Worm (Caenorhabditis elegans): Measurements from ENCODE around the gene F22B3.7.
A peak's percentile ranks its signal among the peaks of the same experiment; 100 is the strongest.

Gene F22B3.7

ce11 chrIV:11421696-11422095 is at the start of gene F22B3.7:
TSS of gene F22B3.7 (minus strand) at chrIV:11421796.
- no peak for TF ChIP-seq nhr-21 (tag; optimal IDR thresholded peaks at IDR 0.05)
- TF ChIP-seq nhr-129 (tag; optimal IDR thresholded peaks at IDR 0.05): no peak
- no peak for TF ChIP-seq sma-3 (GFP tag; optimal IDR thresholded peaks at IDR 0.05)
- TF ChIP-seq fos-1 (tag; optimal IDR thresholded peaks at IDR 0.05): no peak
- no peak for TF ChIP-seq nhr-237 (tag; optimal IDR thresholded peaks at IDR 0.05)
- TF ChIP-seq peb-1 (tag; optimal IDR thresholded peaks at IDR 0.05): no peak

DNA sequence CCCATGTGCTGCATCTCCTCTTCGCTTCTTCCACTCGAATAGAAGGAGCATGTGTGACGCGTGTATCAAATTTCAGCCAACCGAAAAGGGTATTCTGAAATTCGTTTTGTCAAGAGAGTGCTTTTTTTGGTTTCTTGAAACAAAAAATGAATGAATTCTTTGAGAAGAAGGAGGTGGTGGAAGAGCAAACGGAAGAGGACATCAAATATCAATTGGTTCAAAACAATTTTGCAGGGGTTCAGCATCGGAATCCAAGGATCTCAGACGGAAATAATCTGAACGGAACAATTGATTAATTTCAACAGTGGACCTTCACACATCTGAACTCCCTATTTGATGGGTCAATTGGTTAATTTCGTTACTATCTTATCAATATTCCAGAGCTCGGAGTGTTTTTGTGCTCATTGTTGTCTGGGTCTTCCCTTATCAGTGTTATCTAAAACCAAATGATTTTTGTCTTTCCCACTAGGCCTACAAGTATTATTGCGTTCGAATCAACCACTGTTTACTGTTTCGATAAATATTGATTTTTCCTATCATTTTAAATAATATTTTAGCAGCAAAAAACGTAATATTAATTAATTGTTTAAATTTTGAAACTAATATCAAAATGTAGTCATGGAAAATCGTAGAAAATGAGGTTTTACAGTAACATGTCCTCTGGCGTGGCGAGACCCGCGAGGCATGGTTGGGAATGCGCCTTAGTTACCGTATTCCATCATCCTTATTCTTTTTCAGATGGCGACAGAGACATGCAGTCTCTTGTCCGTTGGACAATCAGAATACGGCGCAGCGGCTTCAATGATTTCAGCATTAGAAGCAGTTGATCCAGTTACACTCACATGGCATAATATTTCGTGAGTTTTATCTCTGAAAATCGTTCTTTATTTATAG is 48.3 kb upstream of the F22B3.7 start, which contains the start of the genes C10C6.13 and wht-2:
Gene C10C6.13, minus strand, starts transcription at position 51 of the 894 bp plus-strand sequence.
Gene wht-2, plus strand, starts transcription at position 739 of the 894 bp plus-strand sequence.
- TF ChIP-seq sma-3 (GFP tag; optimal IDR thresholded peaks at IDR 0.05) (no peak), nhr-23 (tag; optimal IDR thresholded peaks at IDR 0.05) (no peak), ZK546.5 (tag; optimal IDR thresholded peaks at IDR 0.05) (no peak), egl-27 (tag; optimal IDR thresholded peaks at IDR 0.05) (no peak), fos-1 (tag; optimal IDR thresholded peaks at IDR 0.05) (peak; percentile 2)

DNA sequence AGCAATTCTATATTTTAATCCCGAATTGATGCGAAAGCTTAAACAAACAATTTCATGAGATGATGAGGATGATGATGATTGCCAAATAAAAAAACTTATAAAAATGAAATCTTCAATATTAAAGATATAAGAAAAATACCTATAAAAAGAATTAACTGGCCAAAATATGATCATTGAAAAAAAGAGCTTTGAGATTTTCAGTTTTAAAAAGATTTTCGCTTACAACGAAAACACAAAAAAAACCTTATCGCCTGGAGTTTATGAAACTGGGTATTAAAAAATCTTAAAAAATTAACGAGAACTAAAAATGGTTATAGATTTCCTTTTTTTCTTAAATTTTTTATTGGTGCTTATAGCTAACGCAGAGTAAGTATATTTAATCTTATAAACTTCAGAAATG is 45.8 kb upstream of the F22B3.7 start, which contains the start of gene C10C6.7:
Gene C10C6.7, minus strand, starts transcription at position 101 of the 400 bp plus-strand sequence.
- no peak for TF ChIP-seq ztf-11 (tag; optimal IDR thresholded peaks at IDR 0.05)
- no peak for TF ChIP-seq unc-55 (GFP tag; optimal IDR thresholded peaks at IDR 0.05)
- no peak for TF ChIP-seq lin-39 (tag; optimal IDR thresholded peaks at IDR 0.05)
- TF ChIP-seq nhr-6 (tag; optimal IDR thresholded peaks at IDR 0.05): no peak
- TF ChIP-seq lin-11 (tag; optimal IDR thresholded peaks at IDR 0.05): no peak
- no peak for TF ChIP-seq nhr-23 (tag; optimal IDR thresholded peaks at IDR 0.05)
- no peak for TF ChIP-seq lsy-2 (tag; optimal IDR thresholded peaks at IDR 0.05)
- no peak for TF ChIP-seq blmp-1 (tag; optimal IDR thresholded peaks at IDR 0.05; ENCODE audit: insufficient read depth)
- no peak for TF ChIP-seq sma-3 (GFP tag; optimal IDR thresholded peaks at IDR 0.05)
- no peak for TF ChIP-seq ama-1 (optimal IDR thresholded peaks at IDR 0.05)
- no peak for TF ChIP-seq snpc-4 (tag; optimal IDR thresholded peaks at IDR 0.05)
- TF ChIP-seq gmeb-1 (tag; optimal IDR thresholded peaks at IDR 0.05): no peak
- no peak for TF ChIP-seq zag-1 (tag; optimal IDR thresholded peaks at IDR 0.05)
- no peak for TF ChIP-seq ceh-16 (tag; optimal IDR thresholded peaks at IDR 0.05)
- TF ChIP-seq elt-1 (tag; optimal IDR thresholded peaks at IDR 0.05): no peak
- TF ChIP-seq crh-2 (tag; optimal IDR thresholded peaks at IDR 0.05): no peak

- TF ChIP-seq lsy-2 (tag; optimal IDR thresholded peaks at IDR 0.05) (no peak), lin-39 (tag; optimal IDR thresholded peaks at IDR 0.05) (no peak), nhr-237 (tag; optimal IDR thresholded peaks at IDR 0.05) (no peak), alr-1 (tag; optimal IDR thresholded peaks at IDR 0.05) (no peak), Y55F3AM.14 (GFP tag; optimal IDR thresholded peaks at IDR 0.05) (no peak), unc-62 (GFP tag; optimal IDR thresholded peaks at IDR 0.05) (no peak)
These were observed 43.5 kb upstream of the F22B3.7 start, which contains the start of gene C10C6.3 for ce11 chrIV:11465125-11465524. TSS of gene C10C6.3 (minus strand) at chrIV:11465225.

ce11 chrIV:11461335-11461734 is 39.7 kb upstream of the F22B3.7 start:
- TF ChIP-seq sma-9 (GFP tag; optimal IDR thresholded peaks at IDR 0.05) (no peak), sma-9 (tag; optimal IDR thresholded peaks at IDR 0.05) (no peak), mdl-1 (tag; optimal IDR thresholded peaks at IDR 0.05) (no peak), ztf-1 (GFP tag; conservative IDR thresholded peaks at IDR 0.05) (no peak), nhr-10 (tag; optimal IDR thresholded peaks at IDR 0.05) (no peak), nhr-237 (tag; optimal IDR thresholded peaks at IDR 0.05) (no peak), unc-55 (GFP tag; optimal IDR thresholded peaks at IDR 0.05) (no peak), nhr-129 (tag; optimal IDR thresholded peaks at IDR 0.05) (no peak), ama-1 (optimal IDR thresholded peaks at IDR 0.05) (no peak), ztf-11 (tag; optimal IDR thresholded peaks at IDR 0.05) (no peak), unc-39 (tag; optimal IDR thresholded peaks at IDR 0.05) (no peak), Y55F3AM.14 (GFP tag; optimal IDR thresholded peaks at IDR 0.05) (no peak), nhr-25 (tag; optimal IDR thresholded peaks at IDR 0.05) (no peak), lin-11 (tag; optimal IDR thresholded peaks at IDR 0.05) (no peak), nhr-11 (tag; optimal IDR thresholded peaks at IDR 0.05) (no peak), nhr-6 (tag; optimal IDR thresholded peaks at IDR 0.05) (no peak), skn-1 (tag; optimal IDR thresholded peaks at IDR 0.05) (no peak), lin-13 (GFP tag; optimal IDR thresholded peaks at IDR 0.05) (no peak), sem-4 (tag; optimal IDR thresholded peaks at IDR 0.05) (no peak)

Measured in whole organism, L2 larva.